Worm (Caenorhabditis elegans): ENCODE data around the gene grl-25.
A peak's percentile ranks its signal among the peaks of the same experiment; 100 is the strongest.

The grl-25 gene

DNA sequence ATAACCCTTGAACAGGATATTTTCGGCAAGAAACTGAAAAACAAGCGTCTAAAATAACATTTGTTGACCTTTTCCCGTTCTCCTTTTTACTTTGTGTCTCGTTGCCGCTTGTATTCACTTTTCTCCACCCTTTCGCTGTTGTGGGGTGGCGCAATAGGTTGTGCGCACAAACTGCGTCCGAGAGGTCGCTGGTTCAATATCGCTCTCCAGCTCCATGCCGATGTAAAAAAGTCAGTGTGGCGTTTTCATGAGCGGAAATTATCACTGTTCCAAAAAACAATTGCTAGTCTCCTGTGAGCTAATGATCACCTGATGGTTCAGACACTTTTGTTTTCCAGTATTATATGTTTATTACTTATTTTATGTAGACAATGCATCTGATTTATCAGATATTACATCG lies 24.5 kb upstream of the grl-25 start (continued):
- TF ChIP-seq dve-1 (tag; optimal IDR thresholded peaks at IDR 0.05) = peak; percentile 70
- TF ChIP-seq unc-55 (GFP tag; optimal IDR thresholded peaks at IDR 0.05) = no peak
- peak; percentile 89 for TF ChIP-seq gmeb-2 (tag; optimal IDR thresholded peaks at IDR 0.05)
- TF ChIP-seq sdc-2 (tag; optimal IDR thresholded peaks at IDR 0.05) = peak; percentile 78
- TF ChIP-seq fax-1 (tag; optimal IDR thresholded peaks at IDR 0.05) = peak; percentile 83
- TF ChIP-seq hlh-15 (tag; optimal IDR thresholded peaks at IDR 0.05) = peak; percentile 86
- TF ChIP-seq zip-5 (tag; optimal IDR thresholded peaks at IDR 0.05) = peak; percentile 62
- TF ChIP-seq npax-4 (tag; optimal IDR thresholded peaks at IDR 0.05) = peak; percentile 82
- peak; percentile 33 for TF ChIP-seq fkh-10 (GFP tag; optimal IDR thresholded peaks at IDR 0.05)
- TF ChIP-seq C38D4.7 (GFP tag; optimal IDR thresholded peaks at IDR 0.05) = peak; percentile 86
- peak; percentile 91 for TF ChIP-seq ceh-14 (tag; optimal IDR thresholded peaks at IDR 0.05)
- TF ChIP-seq ceh-48 (tag; optimal IDR thresholded peaks at IDR 0.05) = peak; percentile 82
- TF ChIP-seq unc-86 (tag; optimal IDR thresholded peaks at IDR 0.05) = peak; percentile 91
- peak; percentile 77 for TF ChIP-seq ceh-31 (tag; optimal IDR thresholded peaks at IDR 0.05)
- peak; percentile 91 for TF ChIP-seq syd-9 (tag; optimal IDR thresholded peaks at IDR 0.05)
- TF ChIP-seq ceh-9 (tag; optimal IDR thresholded peaks at IDR 0.05) = peak; percentile 66
- peak; percentile 93 for TF ChIP-seq ceh-6 (GFP tag; optimal IDR thresholded peaks at IDR 0.05)
- peak; percentile 70 for TF ChIP-seq nfya-1 (tag; optimal IDR thresholded peaks at IDR 0.05)
- peak; percentile 87 for TF ChIP-seq eyg-1 (tag; optimal IDR thresholded peaks at IDR 0.05)
- TF ChIP-seq tbx-7 (tag; optimal IDR thresholded peaks at IDR 0.05) = peak; percentile 59
- TF ChIP-seq ceh-22 (tag; optimal IDR thresholded peaks at IDR 0.05) = peak; percentile 56
- peak; percentile 93 for TF ChIP-seq tbx-2 (tag; optimal IDR thresholded peaks at IDR 0.05)
- TF ChIP-seq nhr-11 (tag; optimal IDR thresholded peaks at IDR 0.05) = no peak
- TF ChIP-seq ahr-1 (tag; optimal IDR thresholded peaks at IDR 0.05) = peak; percentile 81
- no peak for TF ChIP-seq elt-4 (tag; optimal IDR thresholded peaks at IDR 0.05)
- TF ChIP-seq sox-2 (GFP tag; IDR thresholded peaks at IDR 0.05) = peak; percentile 76
- TF ChIP-seq odd-2 (tag; optimal IDR thresholded peaks at IDR 0.05) = peak; percentile 78
- peak; percentile 67 for TF ChIP-seq unc-3 (GFP tag; conservative IDR thresholded peaks at IDR 0.05)
- TF ChIP-seq unc-3 (tag; optimal IDR thresholded peaks at IDR 0.05) = peak; percentile 85
- peak; percentile 88 for TF ChIP-seq pat-9 (tag; optimal IDR thresholded peaks at IDR 0.05)
- peak; percentile 93 for TF ChIP-seq fkh-6 (tag; optimal IDR thresholded peaks at IDR 0.05)
- TF ChIP-seq pros-1 (tag; optimal IDR thresholded peaks at IDR 0.05) = peak; percentile 3
- TF ChIP-seq ceh-45 (GFP tag; IDR thresholded peaks at IDR 0.05) = peak; percentile 78
- peak; percentile 90 for TF ChIP-seq K02D7.2 (tag; optimal IDR thresholded peaks at IDR 0.05)

DNA sequence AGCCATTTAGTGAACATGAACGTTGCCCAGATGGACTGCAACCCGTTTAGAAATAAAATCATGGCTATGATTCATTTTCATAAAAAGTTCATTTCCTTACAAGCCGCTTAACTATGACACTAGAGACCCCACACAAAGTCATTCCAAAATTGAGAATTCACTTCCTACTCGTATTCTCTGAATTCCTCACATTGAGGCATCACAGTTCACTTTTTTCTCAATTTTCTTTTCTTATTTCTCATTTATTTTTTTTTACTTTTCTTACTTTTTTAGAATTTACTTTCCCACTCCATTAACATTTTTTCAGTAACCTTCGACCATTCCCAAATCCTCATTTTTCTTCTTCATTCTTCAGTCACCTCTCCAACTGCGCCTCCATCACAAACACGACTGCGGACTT lies 17.7 kb upstream of the grl-25 start, which contains the start of gene dhrr-1:
Gene dhrr-1, plus strand, starts transcription at position 301 of the 400 bp plus-strand sequence.
- TF ChIP-seq F13H6.1 (tag; optimal IDR thresholded peaks at IDR 0.05) (no peak), pros-1 (tag; optimal IDR thresholded peaks at IDR 0.05) (no peak), dmd-4 (tag; optimal IDR thresholded peaks at IDR 0.05; ENCODE audit: borderline replicate concordance) (no peak), lin-11 (tag; optimal IDR thresholded peaks at IDR 0.05) (no peak), npax-4 (tag; optimal IDR thresholded peaks at IDR 0.05) (no peak), ceh-24 (tag; optimal IDR thresholded peaks at IDR 0.05) (no peak), ceh-2 (tag; optimal IDR thresholded peaks at IDR 0.05) (no peak), tbx-2 (tag; optimal IDR thresholded peaks at IDR 0.05) (no peak)

DNA sequence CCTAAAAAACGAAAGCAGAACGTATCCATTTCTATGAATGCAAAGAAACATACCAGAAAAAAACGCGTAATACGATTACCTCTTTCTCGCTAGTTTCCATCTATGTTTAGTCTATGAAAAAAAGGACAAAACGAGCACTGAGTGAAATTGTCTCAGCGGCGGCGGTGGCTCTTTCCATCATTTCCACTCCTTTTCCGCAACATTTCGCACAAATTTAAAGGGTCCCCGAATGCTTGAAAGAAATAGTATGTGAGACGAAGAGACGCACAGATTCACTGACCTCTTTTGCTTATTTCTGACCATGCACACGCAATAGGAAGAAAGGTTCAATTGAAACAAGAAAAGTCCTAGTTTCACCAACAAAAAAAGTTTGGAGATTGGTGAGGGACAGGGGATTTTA lies 15.8 kb upstream of the grl-25 start:
- TF ChIP-seq unc-42 (tag; optimal IDR thresholded peaks at IDR 0.05) (peak; percentile 3), unc-55 (GFP tag; optimal IDR thresholded peaks at IDR 0.05) (no peak), sox-4 (tag; optimal IDR thresholded peaks at IDR 0.05) (no peak)
